Worm (Caenorhabditis elegans) whole organism, mixed stage, embryonic: ENCODE measurements around the gene srbc-51.

Experiments
- nhr-12 ChIP-seq: fragments of 150-350 bp; optimal IDR thresholded peaks from 2 replicates; lab custom pipeline; 2014; ENCODE audit warnings: missing biosample characterization, missing genetic modification characterization
- nhr-237 ChIP-seq: fragments of 150-350 bp; optimal IDR thresholded peaks from 2 replicates; lab custom pipeline; 2014; ENCODE audit warnings: missing biosample characterization, missing genetic modification characterization
- nhr-28 ChIP-seq: fragments of 150-350 bp; optimal IDR thresholded peaks from 2 replicates; lab custom pipeline; 2014; ENCODE audit warnings: missing biosample characterization, missing genetic modification characterization
- pha-4 ChIP-seq: fragments of 150-350 bp; optimal IDR thresholded peaks from 2 replicates; lab custom pipeline; 2018; ENCODE audit warnings: missing biosample characterization, missing genetic modification reagents, missing genetic modification characterization
- tbx-8 ChIP-seq: fragments of 200-800 bp; sonication (Bioruptor generic); optimal IDR thresholded peaks from 2 replicates; lab custom pipeline; 2018; ENCODE audit warnings: mild to moderate bottlenecking, missing genetic modification characterization, moderate library complexity, missing compliant biosample characterization
- unc-39 ChIP-seq: fragments of 150-350 bp; optimal IDR thresholded peaks from 2 replicates; lab custom pipeline; 2014; ENCODE audit warnings: missing biosample characterization, missing genetic modification characterization

DNA sequence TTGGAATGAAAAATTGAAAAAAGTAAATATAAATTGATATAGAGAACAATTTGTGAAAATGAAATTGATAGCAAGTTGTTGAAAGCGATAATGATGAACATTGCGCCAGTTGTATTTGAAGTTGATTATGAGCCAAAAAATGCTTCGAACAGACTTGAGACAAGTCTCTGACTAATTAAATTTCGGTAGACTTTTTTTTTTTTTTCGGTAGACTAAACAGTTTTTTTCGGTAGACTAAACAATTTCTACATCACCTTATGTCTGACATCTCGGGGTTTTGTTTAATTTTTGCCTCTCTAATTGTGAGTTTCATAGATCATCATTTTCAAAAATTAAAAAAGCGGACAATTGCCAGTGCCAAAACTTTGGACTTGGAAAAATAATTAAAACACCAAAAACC is 7.4 kb downstream of the srbc-51 start, which contains the start of gene srbc-54:
- TF ChIP-seq tbx-8 (GFP tag; lab: Kevin White, UChicago) (no peak), pha-4 (tag; lab: Kevin White, UChicago) (no peak), nhr-237 (tag; lab: Kevin White, UChicago) (no peak), unc-39 (tag; lab: Kevin White, UChicago) (no peak), nhr-28 (tag; lab: Kevin White, UChicago) (no peak), nhr-12 (tag; lab: Kevin White, UChicago) (no peak)
